Fruit fly (Drosophila melanogaster) Kc167 (cell line): ENCODE data around the gene CG8051.

Experiments
- Myc ChIP-seq: fragments of >200 bp; optimal IDR thresholded peaks from 2 replicates; lab custom pipeline; 2017; ENCODE audit warnings: missing external identifiers
- insv ChIP-seq: fragments of >200 bp; optimal IDR thresholded peaks from 3 replicates; lab custom pipeline; 2018; ENCODE audit warnings: missing external identifiers
- psq ChIP-seq: fragments of >200 bp; optimal IDR thresholded peaks from 2 replicates; lab custom pipeline; 2017; ENCODE audit warnings: missing external identifiers
- ttk ChIP-seq: sonication (Bioruptor generic); optimal IDR thresholded peaks from 2 replicates; lab custom pipeline; 2017; ENCODE audit warnings: missing external identifiers

- TF ChIP-seq insv (lab: Kevin White, UChicago) (no peak), psq (lab: Kevin White, UChicago) (no peak), Myc (lab: Kevin White, UChicago) (no peak), ttk (lab: Kevin White, UChicago) (no peak)
These were observed 46.9 kb upstream of the CG8051 start for dm6 chrX:19354628-19355101.
